Fruit fly (Drosophila melanogaster): ENCODE results near the gene Idgf3.

Idgf3 gene

DNA sequence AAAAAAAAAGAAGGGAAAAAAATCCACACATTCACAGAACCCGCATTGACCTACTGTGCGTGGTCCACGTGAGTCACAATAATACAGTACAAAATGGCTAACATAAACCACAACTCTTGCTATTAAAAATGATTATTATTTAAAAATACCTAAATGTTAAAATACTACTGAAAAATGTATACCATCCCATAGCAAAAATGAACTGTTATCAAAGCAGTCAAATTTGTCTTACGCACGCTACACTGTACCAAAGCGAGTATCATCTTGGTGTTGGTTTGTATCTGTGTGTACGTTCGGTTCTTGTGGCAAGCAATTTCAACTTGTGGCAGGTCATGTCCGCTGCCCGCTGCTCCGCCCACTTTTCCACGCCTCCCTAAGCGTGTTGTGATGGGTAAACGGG is 49.8 kb downstream of the Idgf3 start:
- TF ChIP-seq Hr83 (GFP tag; optimal IDR thresholded peaks at IDR 0.05; ENCODE audit: poor library complexity, severe bottlenecking): no peak
- TF ChIP-seq br (GFP tag; optimal IDR thresholded peaks at IDR 0.05): peak; percentile 82
- no peak for TF ChIP-seq Hr78 (GFP tag; optimal IDR thresholded peaks at IDR 0.05)
- TF ChIP-seq sage (GFP tag; optimal IDR thresholded peaks at IDR 0.05): peak; percentile 43
- TF ChIP-seq CG9705 (GFP tag; optimal IDR thresholded peaks at IDR 0.05): peak; percentile 21
- TF ChIP-seq lola (GFP tag; optimal IDR thresholded peaks at IDR 0.05): no peak
- no peak for TF ChIP-seq Dfd (GFP tag; optimal IDR thresholded peaks at IDR 0.05)
- TF ChIP-seq tai (GFP tag; optimal IDR thresholded peaks at IDR 0.05): peak; percentile 34
- peak; percentile 85 for TF ChIP-seq ey (GFP tag; optimal IDR thresholded peaks at IDR 0.05)
- no peak for TF ChIP-seq GATAd (GFP tag; optimal IDR thresholded peaks at IDR 0.05)
- peak; percentile 62 for TF ChIP-seq brk (GFP tag; optimal IDR thresholded peaks at IDR 0.05)
- peak; percentile 74 for TF ChIP-seq HLH106 (tag; optimal IDR thresholded peaks at IDR 0.05)
- TF ChIP-seq rgr (GFP tag; optimal IDR thresholded peaks at IDR 0.05): peak; percentile 84
- TF ChIP-seq Myc (optimal IDR thresholded peaks at IDR 0.05): no peak
- peak; percentile 81 for TF ChIP-seq Hnf4 (GFP tag; optimal IDR thresholded peaks at IDR 0.05)
- peak; percentile 67 for TF ChIP-seq Jra (GFP tag; optimal IDR thresholded peaks at IDR 0.05)
- TF ChIP-seq woc (GFP tag; optimal IDR thresholded peaks at IDR 0.05): peak; percentile 43
- peak; percentile 79 for TF ChIP-seq psq (GFP tag; optimal IDR thresholded peaks at IDR 0.05)
- no peak for TF ChIP-seq CG32264 (GFP tag; optimal IDR thresholded peaks at IDR 0.05)
- TF ChIP-seq jim (GFP tag; optimal IDR thresholded peaks at IDR 0.05): no peak
- no peak for TF ChIP-seq CrebA (GFP tag; optimal IDR thresholded peaks at IDR 0.05; ENCODE audit: borderline replicate concordance)
- no peak for TF ChIP-seq Vsx2 (GFP tag; optimal IDR thresholded peaks at IDR 0.05; ENCODE audit: partially characterized antibody)
- TF ChIP-seq Abd-B (GFP tag; optimal IDR thresholded peaks at IDR 0.05): no peak
- no peak for TF ChIP-seq dsf (GFP tag; optimal IDR thresholded peaks at IDR 0.05; ENCODE audit: borderline replicate concordance)
- no peak for TF ChIP-seq Dif (GFP tag; optimal IDR thresholded peaks at IDR 0.05; ENCODE audit: partially characterized antibody)
- no peak for TF ChIP-seq N (GFP tag; optimal IDR thresholded peaks at IDR 0.05)
- peak; percentile 76 for TF ChIP-seq OdsH (GFP tag; optimal IDR thresholded peaks at IDR 0.05)
- TF ChIP-seq usp (GFP tag; optimal IDR thresholded peaks at IDR 0.05): no peak
- peak; percentile 89 for TF ChIP-seq sv (GFP tag; optimal IDR thresholded peaks at IDR 0.05)
- TF ChIP-seq pan (optimal IDR thresholded peaks at IDR 0.05): no peak
- no peak for TF ChIP-seq Mio (GFP tag; optimal IDR thresholded peaks at IDR 0.05)
- peak; percentile 28 for TF ChIP-seq dmrt93B (GFP tag; optimal IDR thresholded peaks at IDR 0.05)
- TF ChIP-seq fru (GFP tag; optimal IDR thresholded peaks at IDR 0.05): peak; percentile 84
- TF ChIP-seq h (GFP tag; optimal IDR thresholded peaks at IDR 0.05): peak; percentile 80
- TF ChIP-seq foxo (GFP tag; optimal IDR thresholded peaks at IDR 0.05): peak in 1 of 2 experiments; percentile 90
- no peak for TF ChIP-seq Rel (GFP tag; optimal IDR thresholded peaks at IDR 0.05)
- TF ChIP-seq Rel (tag; optimal IDR thresholded peaks at IDR 0.05): peak; percentile 45
- peak; percentile 83 for TF ChIP-seq Sp1 (GFP tag; optimal IDR thresholded peaks at IDR 0.05)
- no peak for TF ChIP-seq dl (GFP tag; optimal IDR thresholded peaks at IDR 0.05; ENCODE audit: insufficient read depth in 1 of 2, partially characterized antibody in 2 of 2)

DNA sequence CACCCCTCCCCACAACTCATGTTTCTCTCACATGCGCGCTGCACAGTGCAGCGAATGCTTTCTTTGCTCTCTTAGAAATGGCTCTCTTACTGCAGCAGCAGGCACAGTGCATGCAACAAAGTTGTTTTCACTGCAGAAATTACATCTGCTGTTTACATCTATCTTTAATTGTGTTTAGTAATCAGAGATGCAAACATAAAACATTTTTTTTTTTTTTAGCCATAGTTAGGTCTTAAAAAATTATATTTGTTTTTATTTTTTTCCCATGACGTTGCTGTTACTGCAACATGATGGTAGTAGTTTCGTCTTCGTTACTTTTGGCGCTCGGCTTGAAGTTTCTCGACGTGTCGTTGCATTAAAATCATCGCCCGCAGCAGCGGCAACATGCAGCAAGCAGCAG is 50.7 kb downstream of the Idgf3 start:
- TF ChIP-seq h (GFP tag; optimal IDR thresholded peaks at IDR 0.05) (no peak), psq (GFP tag; optimal IDR thresholded peaks at IDR 0.05) (no peak), sage (GFP tag; optimal IDR thresholded peaks at IDR 0.05) (no peak), HLH106 (tag; optimal IDR thresholded peaks at IDR 0.05) (no peak), Vsx2 (GFP tag; optimal IDR thresholded peaks at IDR 0.05; ENCODE audit: partially characterized antibody) (no peak), OdsH (GFP tag; optimal IDR thresholded peaks at IDR 0.05) (no peak), lola (GFP tag; optimal IDR thresholded peaks at IDR 0.05) (no peak), Hr83 (GFP tag; optimal IDR thresholded peaks at IDR 0.05; ENCODE audit: poor library complexity, severe bottlenecking) (no peak), jim (GFP tag; optimal IDR thresholded peaks at IDR 0.05) (no peak), Abd-B (GFP tag; optimal IDR thresholded peaks at IDR 0.05) (no peak), sv (GFP tag; optimal IDR thresholded peaks at IDR 0.05) (no peak), N (GFP tag; optimal IDR thresholded peaks at IDR 0.05) (no peak), Dfd (GFP tag; optimal IDR thresholded peaks at IDR 0.05) (no peak), usp (GFP tag; optimal IDR thresholded peaks at IDR 0.05) (no peak), Rel (GFP tag; optimal IDR thresholded peaks at IDR 0.05) (no peak), Rel (tag; optimal IDR thresholded peaks at IDR 0.05) (no peak), pan (optimal IDR thresholded peaks at IDR 0.05) (no peak), GATAd (GFP tag; optimal IDR thresholded peaks at IDR 0.05) (no peak), rgr (GFP tag; optimal IDR thresholded peaks at IDR 0.05) (no peak), CG32264 (GFP tag; optimal IDR thresholded peaks at IDR 0.05) (no peak)

Data from whole organism, wandering third instar larva.